Fruit fly (Drosophila melanogaster): ENCODE results near the gene CG4281.

The CG4281 gene

DNA sequence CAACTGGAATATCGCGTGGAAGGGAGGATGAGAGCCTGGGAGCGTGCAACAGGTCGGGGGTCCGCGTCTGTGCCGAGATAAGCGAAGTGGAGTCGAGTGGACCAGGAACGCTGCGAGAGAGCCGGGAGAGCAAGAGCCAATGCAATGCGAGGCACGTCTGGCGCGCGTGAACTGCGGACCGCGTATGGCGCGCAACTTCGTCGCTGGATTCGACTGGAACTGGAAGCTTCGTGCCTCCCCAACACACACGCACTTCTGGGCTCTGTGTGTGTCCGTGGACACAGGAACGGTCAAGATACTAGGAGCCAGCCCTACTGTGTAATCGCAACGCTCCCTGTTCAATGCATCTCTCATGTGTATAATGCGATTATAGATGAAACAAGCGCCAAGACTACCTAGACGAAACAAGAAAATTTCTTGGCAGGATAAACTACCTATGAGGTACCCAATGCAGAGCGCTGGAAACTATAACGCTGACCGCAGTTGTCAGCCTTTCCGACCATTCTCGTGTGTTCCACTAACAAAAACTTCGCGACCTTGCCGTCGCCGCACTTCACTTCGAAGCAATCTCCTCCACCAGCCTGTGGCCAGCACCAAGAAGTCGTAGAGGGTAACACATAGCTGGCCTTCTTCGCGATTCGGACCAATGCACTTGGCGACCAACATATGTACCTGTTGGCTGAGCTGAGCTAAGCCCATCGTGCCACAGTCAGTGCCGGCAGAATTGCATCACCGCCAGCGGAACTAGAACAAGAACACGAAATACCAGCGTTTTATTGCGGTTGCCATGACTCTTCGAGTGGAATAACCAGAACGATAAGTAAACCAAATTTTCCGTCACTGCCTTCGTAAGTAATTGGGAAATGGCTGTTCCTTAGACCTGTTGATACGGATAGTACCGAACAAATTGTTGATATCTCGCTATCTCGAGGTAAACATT is 7.2 kb upstream of the CG4281 start, which contains the start of gene Rtca (continued):
- TF ChIP-seq sisA (GFP tag; IDR thresholded peaks at IDR 0.05) (peak; percentile 65), vnd (GFP tag; IDR thresholded peaks at IDR 0.05; ENCODE audit: partially characterized antibody) (no peak), HLH54F (GFP tag; optimal IDR thresholded peaks at IDR 0.05) (peak; percentile 48), croc (GFP tag; conservative IDR thresholded peaks at IDR 0.05) (0 out of 3 replicates have a peak, but pooled peaks have one; percentile 18), CG7271 (tag; optimal IDR thresholded peaks at IDR 0.05) (no peak), zen2 (GFP tag; IDR thresholded peaks at IDR 0.05; ENCODE audit: partially characterized antibody) (no peak), Asciz (GFP tag; optimal IDR thresholded peaks at IDR 0.05) (peak; percentile 48), Elba2 (GFP tag; optimal IDR thresholded peaks at IDR 0.05) (no peak), fd96Cb (tag; optimal IDR thresholded peaks at IDR 0.05) (peak; percentile 53), vvl (GFP tag; IDR thresholded peaks at IDR 0.05) (peak; percentile 78), CG15514 (GFP tag; optimal IDR thresholded peaks at IDR 0.05) (peak; percentile 73), Sox100B (GFP tag; optimal IDR thresholded peaks at IDR 0.05) (no peak), CG11247 (GFP tag; IDR thresholded peaks at IDR 0.05) (peak; percentile 62; the same call in 1 of the 2 replicates), CG9609 (GFP tag; optimal IDR thresholded peaks at IDR 0.05) (peak; percentile 74), BtbVII (GFP tag; optimal IDR thresholded peaks at IDR 0.05) (peak; percentile 72), her (GFP tag; optimal IDR thresholded peaks at IDR 0.05) (peak; percentile 86), gce (GFP tag; IDR thresholded peaks at IDR 0.05) (no peak), C15 (GFP tag; IDR thresholded peaks at IDR 0.05) (peak; percentile 32; the same call in 1 of the 3 replicates), CG6683 (GFP tag; optimal IDR thresholded peaks at IDR 0.05) (peak; percentile 43), pan (optimal IDR thresholded peaks at IDR 0.05) (no peak), pan (GFP tag; optimal IDR thresholded peaks at IDR 0.05 in 1 of 2, IDR thresholded peaks at IDR 0.05 in 1 of 2) (peak in 1 of 2 experiments; percentile 80), CG14965 (GFP tag; optimal IDR thresholded peaks at IDR 0.05; ENCODE audit: borderline replicate concordance) (no peak), tin (GFP tag; optimal IDR thresholded peaks at IDR 0.05) (peak; percentile 52), al (GFP tag; IDR thresholded peaks at IDR 0.05) (peak; percentile 42; the same call in 1 of the 2 replicates), sd (tag; optimal IDR thresholded peaks at IDR 0.05) (peak; percentile 74), fru (optimal IDR thresholded peaks at IDR 0.05) (no peak), ase (GFP tag; IDR thresholded peaks at IDR 0.05) (no peak), CG7745 (tag; optimal IDR thresholded peaks at IDR 0.05) (no peak), Nf-YB (GFP tag; optimal IDR thresholded peaks at IDR 0.05) (peak; percentile 19), CG32532 (GFP tag; IDR thresholded peaks at IDR 0.05) (peak; percentile 68; the same call in 1 of the 2 replicates), Deaf1 (tag; optimal IDR thresholded peaks at IDR 0.05) (peak; percentile 92), CG17829 (tag; optimal IDR thresholded peaks at IDR 0.05) (peak; percentile 44), Lhr (GFP tag; optimal IDR thresholded peaks at IDR 0.05) (no peak), BEAF-32 (GFP tag; optimal IDR thresholded peaks at IDR 0.05) (no peak), CG1024 (GFP tag; IDR thresholded peaks at IDR 0.05) (no peak), CG13296 (GFP tag; optimal IDR thresholded peaks at IDR 0.05) (peak; percentile 70), kay (GFP tag; optimal IDR thresholded peaks at IDR 0.05) (peak; percentile 20), CG7357 (GFP tag; IDR thresholded peaks at IDR 0.05) (no peak), CG7839 (tag; optimal IDR thresholded peaks at IDR 0.05) (peak; percentile 80), Trl (optimal IDR thresholded peaks at IDR 0.05) (peak; percentile 25 to 37), Trl (GFP tag; optimal IDR thresholded peaks at IDR 0.05) (peak; percentile 57), CG13424 (tag; optimal IDR thresholded peaks at IDR 0.05) (peak; percentile 71), CG17186 (GFP tag; optimal IDR thresholded peaks at IDR 0.05) (no peak), Blimp-1 (GFP tag; optimal IDR thresholded peaks at IDR 0.05) (peak; percentile 54), CG6791 (GFP tag; IDR thresholded peaks at IDR 0.05; ENCODE audit: partially characterized antibody) (no peak), CG6765 (GFP tag; optimal IDR thresholded peaks at IDR 0.05) (peak; percentile 58), pfk (GFP tag; optimal IDR thresholded peaks at IDR 0.05) (no peak), gem (tag; optimal IDR thresholded peaks at IDR 0.05) (peak; percentile 78)
